Worm (Caenorhabditis elegans) whole organism, L4 larva: Measurements from ENCODE around the gene C08B6.3.

Source experiments
- D1046.2 ChIP-seq: fragments of 200-800 bp; sonication (Bioruptor generic); IDR thresholded peaks from 2 replicates; pipeline ENCODE4 v1.3.6; 2022; ENCODE audit warnings: missing genetic modification characterization, missing compliant biosample characterization
- Y105C5A.15 ChIP-seq: fragments of 200-800 bp; sonication (Bioruptor generic); IDR thresholded peaks from 2 replicates; pipeline ENCODE4 v1.3.6; 2022; ENCODE audit warnings: missing genetic modification characterization, missing compliant biosample characterization
- Y48G9A.11 ChIP-seq: fragments of 200-800 bp; sonication (Bioruptor generic); IDR thresholded peaks from 2 replicates; pipeline ENCODE4 v1.3.6; 2022; ENCODE audit warnings: missing genetic modification reagents, missing genetic modification characterization, missing compliant biosample characterization
- ZK337.2 ChIP-seq: fragments of 200-800 bp; sonication (Bioruptor generic); IDR thresholded peaks from 2 replicates; pipeline ENCODE4 v1.3.6; 2022; ENCODE audit warnings: missing genetic modification reagents, missing genetic modification characterization, missing compliant biosample characterization
- aha-1 ChIP-seq: fragments of 150-350 bp; peaks from one replicate; lab custom pipeline; 2014; ENCODE audit warnings: missing biosample characterization, missing genetic modification characterization
- attf-4 ChIP-seq: sonication (generic microtip); optimal IDR thresholded peaks from 3 replicates; lab custom pipeline; 2017; ENCODE audit warnings: missing biosample characterization, missing genetic modification characterization
- ceh-44 ChIP-seq: fragments of 200-800 bp; sonication (Bioruptor generic); IDR thresholded peaks from 2 replicates; pipeline ENCODE4 v1.3.6; 2022; ENCODE audit warnings: missing genetic modification reagents, missing genetic modification characterization, missing compliant biosample characterization
- daf-16 ChIP-seq, 3 experiments: sonication (generic microtip); optimal IDR thresholded peaks; 2 replicates each; lab custom pipeline; 2016 to 2017; ENCODE audit warnings: missing genetic modification characterization in 3 of 3, missing genetic modification reagents in 3 of 3, mild to moderate bottlenecking in 2 of 3, missing compliant biosample characterization in 2 of 3, missing biosample characterization in 1 of 3, moderate library complexity in 1 of 3
- dmd-6 ChIP-seq: fragments of 200-800 bp; sonication (Bioruptor generic); IDR thresholded peaks from 2 replicates; pipeline ENCODE4 v1.3.6; 2022; ENCODE audit warnings: missing genetic modification reagents, missing genetic modification characterization, missing compliant biosample characterization
- dpl-1 ChIP-seq: fragments of 150-350 bp; optimal IDR thresholded peaks from 2 replicates; lab custom pipeline; 2014; ENCODE audit warnings: missing biosample characterization, missing genetic modification reagents, missing genetic modification characterization
- dve-1 ChIP-seq: sonication (generic microtip); optimal IDR thresholded peaks from 2 replicates; lab custom pipeline; 2017; ENCODE audit warnings: antibody characterized with exemption, mild to moderate bottlenecking, missing genetic modification characterization, missing compliant biosample characterization; ENCODE audit not compliant: insufficient read depth
- egl-27 ChIP-seq: sonication (generic microtip); optimal IDR thresholded peaks from 3 replicates; lab custom pipeline; 2017; ENCODE audit warnings: missing biosample characterization, missing genetic modification reagents, missing genetic modification characterization
- fkh-10 ChIP-seq: fragments of 150-350 bp; optimal IDR thresholded peaks from 2 replicates; lab custom pipeline; 2014; ENCODE audit warnings: missing biosample characterization, missing genetic modification reagents, missing genetic modification characterization
- fos-1 ChIP-seq: fragments of 150-350 bp; optimal IDR thresholded peaks from 2 replicates; lab custom pipeline; 2014; ENCODE audit warnings: missing biosample characterization, missing genetic modification characterization
- gei-8 ChIP-seq: fragments of 200-800 bp; sonication (Bioruptor generic); optimal IDR thresholded peaks from 2 replicates; lab custom pipeline; 2018; ENCODE audit warnings: mild to moderate bottlenecking, missing genetic modification characterization, missing compliant biosample characterization
- lin-13 ChIP-seq: fragments of 150-350 bp; optimal IDR thresholded peaks from 2 replicates; lab custom pipeline; 2014; ENCODE audit warnings: missing biosample characterization, missing genetic modification reagents, missing genetic modification characterization
- lin-38 ChIP-seq: fragments of 200-800 bp; sonication (Bioruptor generic); IDR thresholded peaks from 2 replicates; pipeline ENCODE4 v1.3.6; 2022; ENCODE audit warnings: missing genetic modification reagents, missing genetic modification characterization, missing compliant biosample characterization
- lir-3 ChIP-seq: sonication (generic microtip); optimal IDR thresholded peaks from 2 replicates; lab custom pipeline; 2016; ENCODE audit warnings: mild to moderate bottlenecking, missing genetic modification characterization, missing compliant biosample characterization
- nhr-10 ChIP-seq: fragments of 150-350 bp; optimal IDR thresholded peaks from 2 replicates; lab custom pipeline; 2014; ENCODE audit warnings: missing biosample characterization, missing genetic modification characterization
- nhr-102 ChIP-seq: sonication (generic microtip); optimal IDR thresholded peaks from 2 replicates; lab custom pipeline; 2016; ENCODE audit warnings: mild to moderate bottlenecking, missing genetic modification characterization, moderate library complexity, missing compliant biosample characterization
- nhr-11 ChIP-seq: fragments of 150-350 bp; optimal IDR thresholded peaks from 2 replicates; lab custom pipeline; 2014; ENCODE audit warnings: missing biosample characterization, missing genetic modification characterization
- nhr-111 ChIP-seq: fragments of 200-800 bp; sonication (Bioruptor generic); optimal IDR thresholded peaks from 2 replicates; lab custom pipeline; 2018; ENCODE audit warnings: mild to moderate bottlenecking, missing genetic modification characterization, missing compliant biosample characterization
- nhr-237 ChIP-seq: sonication (generic microtip); optimal IDR thresholded peaks from 2 replicates; lab custom pipeline; 2017; ENCODE audit warnings: missing biosample characterization, missing genetic modification characterization
- nhr-28 ChIP-seq: fragments of 150-350 bp; optimal IDR thresholded peaks from 2 replicates; lab custom pipeline; 2014; ENCODE audit warnings: missing biosample characterization, missing genetic modification characterization
- nhr-41 ChIP-seq: fragments of 200-800 bp; sonication (Bioruptor generic); IDR thresholded peaks from 2 replicates; pipeline ENCODE4 v1.3.6; 2022; ENCODE audit warnings: missing genetic modification reagents, missing genetic modification characterization, missing compliant biosample characterization
- nhr-42 ChIP-seq: fragments of 200-800 bp; sonication (Bioruptor generic); IDR thresholded peaks from 2 replicates; pipeline ENCODE4 v1.3.6; 2022; ENCODE audit warnings: missing genetic modification characterization, missing compliant biosample characterization
- nhr-76 ChIP-seq: fragments of 150-350 bp; optimal IDR thresholded peaks from 2 replicates; lab custom pipeline; 2014; ENCODE audit warnings: missing biosample characterization, missing genetic modification characterization
- pha-4 ChIP-seq, 2 experiments: fragments of 150-350 bp in 1 of 2; fragments of 200-800 bp in 1 of 2; sonication (Bioruptor generic) in 1 of 2; IDR thresholded peaks in 1 of 2; optimal IDR thresholded peaks in 1 of 2; 2 replicates each; pipeline versions ENCODE4 v1.3.6 to Lab custom; 2014 to 2022; ENCODE audit warnings: missing genetic modification characterization in 2 of 2, missing genetic modification reagents in 2 of 2, missing biosample characterization in 1 of 2, missing compliant biosample characterization in 1 of 2
- pqm-1 ChIP-seq: sonication (generic microtip); optimal IDR thresholded peaks from 2 replicates; lab custom pipeline; 2017; ENCODE audit warnings: missing biosample characterization, missing genetic modification characterization
- snpc-1.2 ChIP-seq: fragments of 200-800 bp; sonication (Bioruptor generic); IDR thresholded peaks from 2 replicates; pipeline ENCODE4 v1.3.6; 2022; ENCODE audit warnings: missing genetic modification reagents, missing genetic modification characterization, missing compliant biosample characterization
- tra-1 ChIP-seq: fragments of 200-800 bp; sonication (Bioruptor generic); IDR thresholded peaks from 2 replicates; pipeline ENCODE4 v1.3.6; 2022; ENCODE audit warnings: missing genetic modification reagents, missing genetic modification characterization, missing compliant biosample characterization
- unc-130 ChIP-seq: sonication (generic microtip); optimal IDR thresholded peaks from 2 replicates; lab custom pipeline; 2016; ENCODE audit warnings: missing genetic modification reagents, missing genetic modification characterization, missing compliant biosample characterization
- unc-39 ChIP-seq: sonication (generic microtip); optimal IDR thresholded peaks from 2 replicates; lab custom pipeline; 2017; ENCODE audit warnings: missing biosample characterization, missing genetic modification characterization
- unc-62 ChIP-seq, 3 experiments: fragments of 150-350 bp in 1 of 3; sonication (generic microtip); optimal IDR thresholded peaks in 2 of 3; peaks in 1 of 3; 1 replicate in 1 of 3; 2 replicates in 2 of 3; lab custom pipeline; 2014 to 2017; ENCODE audit warnings: missing biosample characterization in 3 of 3, missing genetic modification characterization in 3 of 3, missing genetic modification reagents in 3 of 3, missing genotype in 1 of 3
- vab-7 ChIP-seq: fragments of 200-800 bp; sonication (Bioruptor generic); IDR thresholded peaks from 2 replicates; pipeline ENCODE4 v1.3.6; 2022; ENCODE audit warnings: missing genetic modification reagents, missing genetic modification characterization, missing compliant biosample characterization
- zag-1 ChIP-seq: fragments of 150-350 bp; optimal IDR thresholded peaks from 2 replicates; lab custom pipeline; 2014; ENCODE audit warnings: missing biosample characterization, missing genetic modification characterization
- zip-2 ChIP-seq: fragments of 150-350 bp; optimal IDR thresholded peaks from 2 replicates; lab custom pipeline; 2014; ENCODE audit warnings: missing biosample characterization, missing genetic modification characterization

Gene C08B6.3

DNA sequence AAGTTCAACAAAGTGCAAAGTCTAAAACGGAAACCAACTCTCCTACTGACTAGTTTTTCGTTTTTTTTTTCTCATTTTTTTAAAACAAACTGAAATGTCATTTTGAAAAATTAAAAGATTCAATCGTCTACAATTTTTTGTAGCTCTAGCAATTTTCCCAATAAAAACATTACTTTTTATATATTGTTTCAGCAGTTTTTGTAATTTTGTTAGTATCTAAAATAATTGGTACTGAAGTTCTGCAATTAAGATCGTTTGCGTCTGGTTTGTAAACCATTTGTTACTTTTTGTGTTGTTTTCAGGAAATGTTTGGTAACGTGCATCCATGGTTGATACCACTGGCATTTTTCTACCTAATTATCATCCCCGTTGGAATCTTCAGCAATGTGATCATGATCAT lies 46.4 kb upstream of the C08B6.3 start, which contains the start of gene srsx-30:
srsx-30 (plus strand) TSS at position 301 of the 400 bp plus-strand sequence.
- TF ChIP-seq dpl-1 (no peak), fos-1 (tag; lab: Kevin White, UChicago) (no peak), lin-13 (no peak), nhr-76 (tag; lab: Kevin White, UChicago) (no peak)

DNA sequence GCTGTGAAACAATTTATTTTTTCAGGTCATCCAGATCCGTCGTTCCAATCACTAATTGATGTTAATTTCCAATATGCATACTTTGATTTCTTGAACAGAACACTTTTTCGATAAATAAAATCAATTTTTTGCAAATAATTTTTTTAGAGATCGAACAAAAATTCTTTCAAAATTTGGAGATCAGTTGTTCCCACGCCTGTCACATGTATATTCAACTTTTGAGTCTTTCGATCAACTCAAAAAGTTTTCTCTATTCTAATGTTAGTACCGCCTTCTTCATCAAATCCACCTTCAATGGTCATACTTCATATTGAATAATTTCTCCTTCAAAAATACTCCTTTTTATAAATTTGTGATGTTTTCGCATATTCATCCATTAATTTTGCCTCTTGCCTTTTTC lies 42.6 kb upstream of the C08B6.3 start, which contains the start of gene srsx-29:
srsx-29 (plus strand) TSS at position 301 of the 400 bp plus-strand sequence.
- no peak for TF ChIP-seq lir-3 (tag; lab: Kevin White, UChicago)
- TF ChIP-seq daf-16 (GFP tag; optimal IDR thresholded peaks at IDR 0.05; lab: Kevin White, UChicago): no peak
- no peak for TF ChIP-seq daf-16 (tag; optimal IDR thresholded peaks at IDR 0.05; lab: Kevin White, UChicago)
- TF ChIP-seq zip-2 (tag; lab: Kevin White, UChicago): no peak
- no peak for TF ChIP-seq nhr-11 (tag; lab: Kevin White, UChicago)
- no peak for TF ChIP-seq gei-8 (GFP tag; lab: Kevin White, UChicago)
- no peak for TF ChIP-seq egl-27 (tag; lab: Kevin White, UChicago)
- TF ChIP-seq Y105C5A.15 (GFP tag; lab: Robert Waterston, UW): no peak
- no peak for TF ChIP-seq ZK337.2 (GFP tag; lab: Robert Waterston, UW)
- no peak for TF ChIP-seq nhr-42
- TF ChIP-seq nhr-41 (GFP tag; lab: Robert Waterston, UW): no peak
- no peak for TF ChIP-seq ceh-44 (GFP tag; lab: Robert Waterston, UW)
- TF ChIP-seq nhr-10 (tag; lab: Kevin White, UChicago): no peak
- no peak for TF ChIP-seq tra-1 (GFP tag; lab: Robert Waterston, UW)

DNA sequence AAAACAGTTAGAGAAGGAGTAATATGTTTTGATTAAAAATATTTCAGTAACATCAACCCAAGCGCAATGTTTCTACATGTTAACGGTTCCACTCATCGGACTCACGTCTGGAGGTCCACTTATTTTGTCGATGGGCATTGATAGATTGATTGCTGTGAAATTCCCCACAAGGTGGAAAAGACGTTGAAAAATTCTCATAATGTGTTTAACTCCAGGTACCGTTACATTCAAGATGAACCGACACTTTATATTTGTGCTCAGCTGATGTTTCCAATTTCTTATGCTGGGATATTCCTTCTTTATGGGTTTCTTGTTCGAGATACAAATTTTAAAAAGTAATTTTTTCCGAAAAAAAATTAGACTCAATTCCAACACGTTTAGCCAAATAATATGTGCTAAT lies 41.0 kb upstream of the C08B6.3 start:
- TF ChIP-seq lin-38 (GFP tag; lab: Robert Waterston, UW): no peak
- TF ChIP-seq snpc-1.2: no peak
- TF ChIP-seq aha-1 (tag; lab: Kevin White, UChicago): peak; percentile 94

DNA sequence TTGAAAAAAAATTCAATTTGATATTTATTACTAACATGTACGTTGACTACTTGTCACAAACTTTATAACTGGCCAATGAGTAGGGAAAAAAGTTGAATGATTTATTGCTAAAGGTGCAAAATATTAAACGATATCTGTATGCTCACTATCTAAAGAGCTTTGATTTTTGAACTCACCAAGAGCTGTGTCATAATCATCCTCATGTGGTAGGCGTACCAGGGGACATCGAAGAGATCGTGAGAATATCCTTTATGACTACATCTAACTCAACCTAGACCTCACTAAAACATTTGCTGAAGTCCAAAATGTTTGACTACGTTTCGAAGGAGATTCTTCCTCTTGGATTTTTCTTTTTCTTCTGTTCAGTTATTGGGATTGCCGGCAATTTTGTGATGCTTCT lies 40.2 kb upstream of the C08B6.3 start, which contains the start of gene srsx-28:
srsx-28 (plus strand) TSS at position 301 of the 400 bp plus-strand sequence.
- TF ChIP-seq zag-1 (tag; lab: Kevin White, UChicago): no peak
- TF ChIP-seq pqm-1 (tag; lab: Kevin White, UChicago): no peak
- TF ChIP-seq fos-1 (tag; lab: Kevin White, UChicago): no peak
- TF ChIP-seq unc-62 (GFP tag; optimal IDR thresholded peaks at IDR 0.05 in 1 of 2; lab: Kevin White, UChicago): peak in 1 of 2 experiments; percentile 57
- TF ChIP-seq unc-62 (tag; optimal IDR thresholded peaks at IDR 0.05; lab: Kevin White, UChicago): no peak

DNA sequence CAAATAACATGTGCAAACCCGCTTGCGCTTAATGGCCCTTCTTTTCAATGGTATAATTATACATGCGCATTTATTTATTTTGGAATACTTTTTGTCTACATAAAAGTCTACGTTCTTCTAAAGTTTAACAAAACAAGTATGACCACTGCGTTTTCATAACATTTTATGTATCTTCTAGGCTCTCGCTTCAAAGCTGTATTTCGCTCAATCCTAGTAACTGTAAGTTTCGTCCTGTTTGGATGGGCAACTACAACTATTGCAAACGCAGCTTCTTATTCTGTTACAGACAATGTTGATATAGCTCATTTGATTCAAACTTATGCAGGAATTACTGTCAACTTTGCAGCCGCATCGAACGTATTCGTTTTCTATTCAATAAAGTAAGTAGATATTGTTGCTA lies 37.6 kb upstream of the C08B6.3 start, which contains the start of gene srsx-27:
srsx-27 (plus strand) TSS at position 301 of the 400 bp plus-strand sequence.
- TF ChIP-seq fkh-10 (GFP tag; lab: Kevin White, UChicago) (no peak), tra-1 (GFP tag; lab: Robert Waterston, UW) (no peak), unc-130 (GFP tag; lab: Kevin White, UChicago) (no peak), Y48G9A.11 (no peak), lir-3 (tag; lab: Kevin White, UChicago) (no peak), pha-4 (GFP tag; IDR thresholded peaks at IDR 0.05; lab: Robert Waterston, UW) (no peak), pha-4 (tag; optimal IDR thresholded peaks at IDR 0.05; lab: Kevin White, UChicago) (no peak), nhr-28 (tag; lab: Kevin White, UChicago) (no peak), nhr-102 (tag; lab: Kevin White, UChicago) (no peak), dve-1 (tag; lab: Kevin White, UChicago) (no peak), D1046.2 (GFP tag; lab: Robert Waterston, UW) (no peak), nhr-76 (tag; lab: Kevin White, UChicago) (no peak), dmd-6 (no peak), vab-7 (no peak), nhr-111 (GFP tag; lab: Kevin White, UChicago) (no peak), aha-1 (tag; lab: Kevin White, UChicago) (no peak), attf-4 (tag; lab: Kevin White, UChicago) (no peak), nhr-237 (tag; lab: Kevin White, UChicago) (no peak), unc-39 (tag; lab: Kevin White, UChicago) (no peak), zag-1 (tag; lab: Kevin White, UChicago) (no peak)
- TF ChIP-seq, all 104 proteins: peak for 0
